Fruit fly (Drosophila melanogaster): ENCODE measurements around the gene btsz.

The btsz gene

dm6 chr3R:14801407-14801806 is 73.9 kb downstream of the btsz start, which contains the start of gene CG14857 (continued):
- 0 out of 3 replicates have a peak, but pooled peaks have one; percentile 11 for TF ChIP-seq Dbx (GFP tag; IDR thresholded peaks at IDR 0.05)
- no peak for TF ChIP-seq slbo (GFP tag; IDR thresholded peaks at IDR 0.05)
- TF ChIP-seq Dll (GFP tag; IDR thresholded peaks at IDR 0.05; ENCODE audit: partially characterized antibody) = no peak
- no peak for TF ChIP-seq NC2β (GFP tag; optimal IDR thresholded peaks at IDR 0.05)
- TF ChIP-seq CG6683 (GFP tag; optimal IDR thresholded peaks at IDR 0.05) = no peak
- peak; percentile 4 for TF ChIP-seq sens (GFP tag)
- TF ChIP-seq chinmo (GFP tag; IDR thresholded peaks at IDR 0.05; ENCODE audit: partially characterized antibody) = peak; percentile 67; the same call in 1 of the 4 replicates
- no peak for TF ChIP-seq Sox102F (GFP tag; optimal IDR thresholded peaks at IDR 0.05)
- TF ChIP-seq danr (GFP tag; IDR thresholded peaks at IDR 0.05) = no peak
- TF ChIP-seq Med (GFP tag) = peak; percentile 46
- TF ChIP-seq Side (GFP tag; optimal IDR thresholded peaks at IDR 0.05) = no peak
- TF ChIP-seq CG2678 (tag; optimal IDR thresholded peaks at IDR 0.05) = no peak
- TF ChIP-seq cwo (GFP tag; optimal IDR thresholded peaks at IDR 0.05) = peak; percentile 19
- TF ChIP-seq CG15696 (tag; optimal IDR thresholded peaks at IDR 0.05) = no peak
- TF ChIP-seq ato (GFP tag; IDR thresholded peaks at IDR 0.05; ENCODE audit: partially characterized antibody) = no peak
- TF ChIP-seq GATAe (GFP tag; conservative IDR thresholded peaks at IDR 0.05) = peak; percentile 25; the same call in 1 of the 2 replicates
- TF ChIP-seq CG30403 (GFP tag; optimal IDR thresholded peaks at IDR 0.05) = no peak

dm6 chr3R:14798626-14799258 is 76.5 kb downstream of the btsz start, which contains the start of gene CG14856:
Gene CG14856, plus strand, starts transcription at chr3R:14798986.
- TF ChIP-seq Oaz (GFP tag; IDR thresholded peaks at IDR 0.05) = no peak
- TF ChIP-seq Dip3 (GFP tag; optimal IDR thresholded peaks at IDR 0.05) = no peak
- peak; percentile 41; the same call in 1 of the 3 replicates for TF ChIP-seq ci (GFP tag; IDR thresholded peaks at IDR 0.05)
- TF ChIP-seq CG10267 (tag; optimal IDR thresholded peaks at IDR 0.05) = no peak
- TF ChIP-seq CG30020 (tag; optimal IDR thresholded peaks at IDR 0.05) = no peak
- no peak for TF ChIP-seq TFAM (GFP tag; optimal IDR thresholded peaks at IDR 0.05)
- no peak for TF ChIP-seq pnt (GFP tag; optimal IDR thresholded peaks at IDR 0.05)
- TF ChIP-seq grn (GFP tag; optimal IDR thresholded peaks at IDR 0.05) = peak; percentile 76
- TF ChIP-seq fd3F (GFP tag; optimal IDR thresholded peaks at IDR 0.05) = no peak
- TF ChIP-seq CG4854 (GFP tag; optimal IDR thresholded peaks at IDR 0.05) = no peak
- no peak for TF ChIP-seq toy (GFP tag; IDR thresholded peaks at IDR 0.05)
- no peak for TF ChIP-seq pros (GFP tag; optimal IDR thresholded peaks at IDR 0.05)
- TF ChIP-seq CkIIα-i1 (GFP tag; IDR thresholded peaks at IDR 0.05) = no peak
- TF ChIP-seq btn (GFP tag; optimal IDR thresholded peaks at IDR 0.05) = no peak
- no peak for TF ChIP-seq CG12942 (GFP tag; optimal IDR thresholded peaks at IDR 0.05)
- TF ChIP-seq CG12155 (GFP tag; optimal IDR thresholded peaks at IDR 0.05) = no peak
- no peak for TF ChIP-seq CG14667 (GFP tag; IDR thresholded peaks at IDR 0.05)
- TF ChIP-seq Rfx (GFP tag; IDR thresholded peaks at IDR 0.05) = peak; percentile 26; the same call in 1 of the 2 replicates
- TF ChIP-seq Taf1 (GFP tag; IDR thresholded peaks at IDR 0.05) = no peak
- no peak for TF ChIP-seq pb (GFP tag; optimal IDR thresholded peaks at IDR 0.05)
- no peak for TF ChIP-seq CG1603 (tag; optimal IDR thresholded peaks at IDR 0.05)
- peak; percentile 48; the same call in 1 of the 3 replicates for TF ChIP-seq Opbp (GFP tag; IDR thresholded peaks at IDR 0.05; ENCODE audit: partially characterized antibody)
- TF ChIP-seq tin (GFP tag; optimal IDR thresholded peaks at IDR 0.05) = no peak
- TF ChIP-seq CG32767 (GFP tag; IDR thresholded peaks at IDR 0.05) = no peak
- TF ChIP-seq hth (optimal IDR thresholded peaks at IDR 0.05) = no peak
- TF ChIP-seq CG10366 (GFP tag; IDR thresholded peaks at IDR 0.05) = no peak
- 0 out of 2 replicates have a peak, but pooled peaks have one; percentile 23 for TF ChIP-seq CG32532 (GFP tag; IDR thresholded peaks at IDR 0.05)
- TF ChIP-seq jumu (GFP tag; optimal IDR thresholded peaks at IDR 0.05) = no peak
- peak; percentile 48; the same call in 1 of the 2 replicates for TF ChIP-seq Bgb (GFP tag; IDR thresholded peaks at IDR 0.05; ENCODE audit: partially characterized antibody)
- peak; percentile 61 for TF ChIP-seq sug (tag; optimal IDR thresholded peaks at IDR 0.05)
- TF ChIP-seq Jarid2 (GFP tag; optimal IDR thresholded peaks at IDR 0.05) = peak; percentile 77
- TF ChIP-seq Ptx1 (GFP tag; IDR thresholded peaks at IDR 0.05) = no peak
- no peak for TF ChIP-seq row (GFP tag; IDR thresholded peaks at IDR 0.05)
- TF ChIP-seq dmrt11E (tag; optimal IDR thresholded peaks at IDR 0.05) = no peak
